Fruit fly (Drosophila melanogaster) whole organism, embryonic: ENCODE results near the gene Rnp4F.

ENCODE experiments used
- Ada2b ChIP-seq: fragments of 200-800 bp; sonication (Bioruptor generic); IDR thresholded peaks from 2 replicates; pipeline ENCODE4 v1.3.6; 2022; ENCODE audit warnings: missing biosample characterization, missing genetic modification characterization
- C15 ChIP-seq: fragments of 200-800 bp; sonication (Bioruptor generic); IDR thresholded peaks from 3 replicates; pipeline ENCODE4 v1.3.6; 2022; ENCODE audit warnings: missing biosample characterization, missing genetic modification characterization
- CG10274 ChIP-seq: fragments of 200-800 bp; sonication (Bioruptor generic); optimal IDR thresholded peaks from 3 replicates; lab custom pipeline; 2017; ENCODE audit warnings: missing biosample characterization, mild to moderate bottlenecking, missing genetic modification characterization
- CG10321 ChIP-seq: fragments of 200-800 bp; sonication (Bioruptor generic); IDR thresholded peaks from 2 replicates; pipeline ENCODE4 v1.3.6; 2022; ENCODE audit warnings: missing biosample characterization, missing genetic modification characterization
- CG11504 ChIP-seq: fragments of 200-800 bp; sonication (Bioruptor generic); optimal IDR thresholded peaks from 3 replicates; lab custom pipeline; 2019; ENCODE audit warnings: missing biosample characterization, mild to moderate bottlenecking, missing genetic modification characterization, moderate library complexity
- CG11560 ChIP-seq: fragments of 200-800 bp; sonication (Bioruptor generic); IDR thresholded peaks from 3 replicates; pipeline ENCODE4 v1.3.6; 2022; ENCODE audit warnings: missing biosample characterization, missing genetic modification characterization
- CG12155 ChIP-seq: fragments of 200-800 bp; sonication (Bioruptor generic); optimal IDR thresholded peaks from 3 replicates; lab custom pipeline; 2016; ENCODE audit warnings: missing biosample characterization, missing genetic modification characterization
- CG12659 ChIP-seq: fragments of 200-800 bp; sonication (Bioruptor generic); optimal IDR thresholded peaks from 3 replicates; lab custom pipeline; 2017; ENCODE audit warnings: mild to moderate bottlenecking, missing biosample characterization, missing genetic modification reagents, missing genetic modification characterization
- CG12744 ChIP-seq: fragments of 200-800 bp; sonication (Bioruptor generic); optimal IDR thresholded peaks from 2 replicates; lab custom pipeline; 2016; ENCODE audit warnings: missing biosample characterization, missing genetic modification characterization
- CG13296 ChIP-seq: fragments of 200-800 bp; sonication (Bioruptor generic); optimal IDR thresholded peaks from 3 replicates; lab custom pipeline; 2018; ENCODE audit warnings: missing biosample characterization, mild to moderate bottlenecking, missing genetic modification characterization
- CG14441 ChIP-seq: fragments of 200-800 bp; sonication (Bioruptor generic); IDR thresholded peaks from 2 replicates; pipeline ENCODE4 v1.3.6; 2022; ENCODE audit warnings: missing biosample characterization, missing genetic modification characterization
- CG1603 ChIP-seq: fragments of 200-800 bp; sonication (Bioruptor generic); optimal IDR thresholded peaks from 2 replicates; lab custom pipeline; 2019; ENCODE audit warnings: missing biosample characterization, mild to moderate bottlenecking, missing genetic modification characterization, moderate library complexity
- CG16815 ChIP-seq: fragments of 200-800 bp; sonication (Bioruptor generic); optimal IDR thresholded peaks from 3 replicates; lab custom pipeline; 2017; ENCODE audit warnings: missing biosample characterization, mild to moderate bottlenecking, missing genetic modification characterization
- CG18476 ChIP-seq: fragments of 200-800 bp; sonication (Bioruptor generic); optimal IDR thresholded peaks from 2 replicates; lab custom pipeline; 2016; ENCODE audit warnings: missing biosample characterization, mild to moderate bottlenecking, missing genetic modification characterization
- CG2889 ChIP-seq: fragments of 200-800 bp; sonication (Bioruptor generic); IDR thresholded peaks from 3 replicates; pipeline ENCODE4 v1.3.6; 2022; ENCODE audit warnings: missing biosample characterization, missing genetic modification characterization
- CG30020 ChIP-seq: fragments of 200-800 bp; optimal IDR thresholded peaks from 2 replicates; lab custom pipeline; 2019; ENCODE audit warnings: missing biosample characterization, mild to moderate bottlenecking, missing genetic modification characterization, moderate library complexity
- CG34224 ChIP-seq: fragments of 200-800 bp; sonication (Bioruptor generic); IDR thresholded peaks from 3 replicates; pipeline ENCODE4 v1.3.6; 2022; ENCODE audit warnings: missing biosample characterization, missing genetic modification characterization; ENCODE audit not compliant: partially characterized antibody
- CG3847 ChIP-seq: fragments of 200-800 bp; sonication (Bioruptor generic); IDR thresholded peaks from 2 replicates; pipeline ENCODE4 v1.3.6; 2022; ENCODE audit warnings: missing biosample characterization, missing genetic modification characterization
- CG42726 ChIP-seq: fragments of 200-800 bp; sonication (Bioruptor generic); IDR thresholded peaks from 2 replicates; pipeline ENCODE4 v1.3.6; 2022; ENCODE audit warnings: missing biosample characterization, missing genetic modification characterization; ENCODE audit not compliant: partially characterized antibody
- CG4617 ChIP-seq: fragments of 200-800 bp; sonication (Bioruptor generic); optimal IDR thresholded peaks from 3 replicates; lab custom pipeline; 2016; ENCODE audit warnings: missing biosample characterization, missing genetic modification characterization, borderline replicate concordance
- CG6654 ChIP-seq: fragments of 200-800 bp; sonication (Bioruptor generic); optimal IDR thresholded peaks from 2 replicates; lab custom pipeline; 2017; ENCODE audit warnings: missing biosample characterization, mild to moderate bottlenecking, missing genetic modification characterization
- CG7556 ChIP-seq: fragments of 200-800 bp; sonication (Bioruptor generic); optimal IDR thresholded peaks from 2 replicates; lab custom pipeline; 2017; ENCODE audit warnings: missing biosample characterization, mild to moderate bottlenecking, missing genetic modification characterization
- CG8281 ChIP-seq: fragments of 200-800 bp; sonication (Bioruptor generic); optimal IDR thresholded peaks from 2 replicates; lab custom pipeline; 2018; ENCODE audit warnings: missing biosample characterization, mild to moderate bottlenecking, missing genetic modification characterization, moderate library complexity
- CoRest ChIP-seq: fragments of 200-800 bp; sonication (Bioruptor generic); optimal IDR thresholded peaks from 3 replicates; lab custom pipeline; 2018; ENCODE audit warnings: missing biosample characterization, mild to moderate bottlenecking, missing genetic modification characterization, moderate library complexity
- Dip2 ChIP-seq: fragments of 200-800 bp; sonication (Bioruptor generic); IDR thresholded peaks from 2 replicates; pipeline ENCODE4 v1.3.6; 2022; ENCODE audit warnings: missing biosample characterization, missing genetic modification characterization
- Dref ChIP-seq: fragments of 200-800 bp; sonication (Bioruptor generic); IDR thresholded peaks from 2 replicates; pipeline ENCODE4 v1.3.6; 2022; ENCODE audit warnings: missing biosample characterization, missing genetic modification characterization
- ERR ChIP-seq: fragments of 200-800 bp; sonication (Bioruptor generic); optimal IDR thresholded peaks from 2 replicates; lab custom pipeline; 2016; ENCODE audit warnings: missing biosample characterization, missing genetic modification characterization
- Ets97D ChIP-seq: fragments of 200-800 bp; sonication (Bioruptor generic); optimal IDR thresholded peaks from 3 replicates; lab custom pipeline; 2016; ENCODE audit warnings: missing biosample characterization, missing genetic modification characterization
- NK7.1 ChIP-seq: fragments of 200-800 bp; sonication (Bioruptor generic); optimal IDR thresholded peaks from 3 replicates; lab custom pipeline; 2016; ENCODE audit warnings: missing biosample characterization, missing genetic modification characterization
- NfI ChIP-seq: fragments of 200-800 bp; sonication (Bioruptor generic); optimal IDR thresholded peaks from 3 replicates; lab custom pipeline; 2018; ENCODE audit warnings: missing biosample characterization, mild to moderate bottlenecking, missing genetic modification characterization, moderate library complexity
- TFAM ChIP-seq: fragments of 200-800 bp; sonication (Bioruptor generic); optimal IDR thresholded peaks from 2 replicates; lab custom pipeline; 2017; ENCODE audit warnings: missing biosample characterization, missing genetic modification characterization, inconsistent platforms
- Vsx1 ChIP-seq: fragments of 200-800 bp; sonication (Bioruptor generic); optimal IDR thresholded peaks from 2 replicates; lab custom pipeline; 2017; ENCODE audit warnings: missing biosample characterization, mild to moderate bottlenecking, missing genetic modification characterization, missing genetic modification reagents
- Xrp1 ChIP-seq: fragments of 200-800 bp; sonication (Bioruptor generic); IDR thresholded peaks from 2 replicates; pipeline ENCODE4 v1.3.6; 2022; ENCODE audit warnings: missing biosample characterization, missing genetic modification characterization
- amos ChIP-seq: fragments of 200-800 bp; sonication (Bioruptor generic); IDR thresholded peaks from 2 replicates; pipeline ENCODE4 v1.3.6; 2022; ENCODE audit warnings: missing biosample characterization, missing genetic modification characterization; ENCODE audit not compliant: partially characterized antibody
- ato ChIP-seq: fragments of 200-800 bp; sonication (Bioruptor generic); IDR thresholded peaks from 2 replicates; pipeline ENCODE4 v1.3.6; 2022; ENCODE audit warnings: missing biosample characterization, missing genetic modification characterization; ENCODE audit not compliant: partially characterized antibody
- br ChIP-seq: fragments of >200 bp; optimal IDR thresholded peaks from 2 replicates; lab custom pipeline; 2017
- da ChIP-seq: fragments of 200-800 bp; sonication (Bioruptor generic); optimal IDR thresholded peaks from 2 replicates; lab custom pipeline; 2016; ENCODE audit warnings: missing biosample characterization, missing genetic modification characterization
- danr ChIP-seq: fragments of 200-800 bp; sonication (Bioruptor generic); IDR thresholded peaks from 2 replicates; pipeline ENCODE4 v1.3.6; 2022; ENCODE audit warnings: missing biosample characterization, missing genetic modification characterization
- dm ChIP-seq: fragments of 200-800 bp; sonication (Bioruptor generic); optimal IDR thresholded peaks from 3 replicates; lab custom pipeline; 2016; ENCODE audit warnings: missing biosample characterization, missing genetic modification characterization
- dpn ChIP-seq, 2 experiments: fragments of 200-800 bp; sonication (Bioruptor generic); optimal IDR thresholded peaks; 3 replicates each; lab custom pipeline; 2016; ENCODE audit warnings: missing biosample characterization in 2 of 2, missing genetic modification characterization in 2 of 2
- gcm2 ChIP-seq: fragments of 200-800 bp; sonication (Bioruptor generic); optimal IDR thresholded peaks from 2 replicates; lab custom pipeline; 2016; ENCODE audit warnings: missing biosample characterization, missing genetic modification characterization
- ind ChIP-seq: fragments of 200-800 bp; sonication (Bioruptor generic); optimal IDR thresholded peaks from 3 replicates; lab custom pipeline; 2016; ENCODE audit warnings: missing biosample characterization, missing genetic modification characterization
- jigr1 ChIP-seq: fragments of 200-800 bp; sonication (Bioruptor generic); IDR thresholded peaks from 3 replicates; pipeline ENCODE4 v1.3.6; 2022; ENCODE audit warnings: missing biosample characterization, missing genetic modification characterization
- nerfin-2 ChIP-seq: fragments of 200-800 bp; sonication (Bioruptor generic); IDR thresholded peaks from 2 replicates; pipeline ENCODE4 v1.3.6; 2022; ENCODE audit warnings: missing biosample characterization, missing genetic modification characterization; ENCODE audit not compliant: partially characterized antibody
- nom ChIP-seq: fragments of 200-800 bp; sonication (Bioruptor generic); optimal IDR thresholded peaks from 2 replicates; lab custom pipeline; 2017; ENCODE audit warnings: missing biosample characterization, missing genetic modification characterization, mild to moderate bottlenecking, moderate library complexity, missing genetic modification reagents
- row ChIP-seq: fragments of 200-800 bp; sonication (Bioruptor generic); IDR thresholded peaks from 3 replicates; pipeline ENCODE4 v1.3.6; 2022; ENCODE audit warnings: missing biosample characterization, missing genetic modification characterization
- sna ChIP-seq: fragments of 200-800 bp; sonication (Bioruptor generic); IDR thresholded peaks from 2 replicates; pipeline ENCODE4 v1.3.6; 2022; ENCODE audit warnings: missing biosample characterization, missing genetic modification characterization; ENCODE audit not compliant: partially characterized antibody
- unc-4 ChIP-seq: fragments of 200-800 bp; sonication (Bioruptor generic); IDR thresholded peaks from 2 replicates; pipeline ENCODE4 v1.3.6; 2022; ENCODE audit warnings: missing biosample characterization, missing genetic modification characterization; ENCODE audit not compliant: partially characterized antibody
- usp ChIP-seq: fragments of >200 bp; optimal IDR thresholded peaks from 2 replicates; lab custom pipeline; 2017; ENCODE audit warnings: missing biosample characterization, missing genetic modification characterization
- zfh1 ChIP-seq: fragments of 200-800 bp; sonication (Bioruptor generic); IDR thresholded peaks from 3 replicates; pipeline ENCODE4 v1.3.6; 2022; ENCODE audit warnings: missing biosample characterization, missing genetic modification characterization
- zfh2 ChIP-seq: fragments of 200-800 bp; sonication (Bioruptor generic); optimal IDR thresholded peaks from 2 replicates; lab custom pipeline; 2016; ENCODE audit warnings: missing biosample characterization, missing genetic modification characterization

Rnp4F gene

dm6 chrX:5308963-5309362 lies 13.5 kb downstream of the Rnp4F start, which contains the start of the genes Cdk7 and snf:
TSS of gene Cdk7 (minus strand) at chrX:5308983.
TSS of gene snf (plus strand) at chrX:5309242.
- no peak for TF ChIP-seq CG11560 (tag; lab: Robert Waterston, UW)
- no peak for TF ChIP-seq CG13296
- peak; percentile 58 for TF ChIP-seq dm (GFP tag; lab: Kevin White, UChicago)
- peak; percentile 65; the same call in 2 of the 3 replicates for TF ChIP-seq zfh1 (GFP tag; lab: Robert Waterston, UW)
- peak; percentile 45 for TF ChIP-seq CG4617 (GFP tag; lab: Kevin White, UChicago)
- no peak for TF ChIP-seq CG7556 (GFP tag; lab: Kevin White, UChicago)
- TF ChIP-seq amos (GFP tag; lab: Robert Waterston, UW) = peak; percentile 78
- peak; percentile 22 for TF ChIP-seq CG12155
- 0 out of 2 replicates have a peak, but pooled peaks have one; percentile 10 for TF ChIP-seq CG14441 (GFP tag; lab: Robert Waterston, UW)
- TF ChIP-seq CG3847 (GFP tag; lab: Robert Waterston, UW) = peak; percentile 53
- no peak for TF ChIP-seq CG11504 (tag; lab: Kevin White, UChicago)
- TF ChIP-seq br (lab: Kevin White, UChicago) = no peak
- peak; percentile 37 for TF ChIP-seq ind
- peak; percentile 52 for TF ChIP-seq zfh2
- TF ChIP-seq Ada2b = no peak
- TF ChIP-seq C15 (GFP tag; lab: Robert Waterston, UW) = no peak
- no peak for TF ChIP-seq jigr1 (GFP tag; lab: Robert Waterston, UW)
- no peak for TF ChIP-seq CG18476 (GFP tag; lab: Kevin White, UChicago)
- TF ChIP-seq Ets97D (GFP tag; lab: Kevin White, UChicago) = peak; percentile 69
- peak; percentile 66 for TF ChIP-seq CG1603
- no peak for TF ChIP-seq CG8281 (tag; lab: Kevin White, UChicago)
- TF ChIP-seq nerfin-2 (GFP tag; lab: Robert Waterston, UW) = peak; percentile 85
- no peak for TF ChIP-seq da (GFP tag; lab: Kevin White, UChicago)
- peak; percentile 57 for TF ChIP-seq CG30020 (tag; lab: Kevin White, UChicago)
- TF ChIP-seq CG34224 = peak; percentile 88
- TF ChIP-seq NK7.1 = no peak
- peak; percentile 8 for TF ChIP-seq NfI (GFP tag; lab: Kevin White, UChicago)
- peak; percentile 56 to 57 for TF ChIP-seq dpn (GFP tag; optimal IDR thresholded peaks at IDR 0.05; lab: Kevin White, UChicago)
- peak; percentile 84 for TF ChIP-seq unc-4 (GFP tag; lab: Robert Waterston, UW)
- no peak for TF ChIP-seq CG10321 (GFP tag; lab: Robert Waterston, UW)
- TF ChIP-seq CG10274 (GFP tag; lab: Kevin White, UChicago) = no peak
- TF ChIP-seq sna (GFP tag; lab: Robert Waterston, UW) = peak; percentile 80
- TF ChIP-seq nom = no peak
- peak; percentile 91 for TF ChIP-seq Dref (GFP tag; lab: Robert Waterston, UW)
- 0 out of 2 replicates have a peak, but pooled peaks have one; percentile 7 for TF ChIP-seq Xrp1 (GFP tag; lab: Robert Waterston, UW)
- peak; percentile 40 for TF ChIP-seq CoRest (tag; lab: Kevin White, UChicago)
- TF ChIP-seq ato (GFP tag; lab: Robert Waterston, UW) = peak; percentile 57; the same call in 1 of the 2 replicates
- TF ChIP-seq CG6654 (GFP tag; lab: Kevin White, UChicago) = no peak
- peak; percentile 66 for TF ChIP-seq CG12659 (GFP tag; lab: Kevin White, UChicago)
- TF ChIP-seq usp (GFP tag; lab: Kevin White, UChicago) = no peak
- TF ChIP-seq row (GFP tag; lab: Robert Waterston, UW) = peak; percentile 56
- no peak for TF ChIP-seq CG2889
- no peak for TF ChIP-seq TFAM
- peak; percentile 11 for TF ChIP-seq ERR (GFP tag; lab: Kevin White, UChicago)
- no peak for TF ChIP-seq danr (GFP tag; lab: Robert Waterston, UW)
- TF ChIP-seq Dip2 = no peak
- TF ChIP-seq gcm2 (GFP tag; lab: Kevin White, UChicago) = no peak
- TF ChIP-seq CG16815 = no peak
- TF ChIP-seq CG12744 (GFP tag; lab: Kevin White, UChicago) = peak; percentile 47
- TF ChIP-seq CG42726 (GFP tag; lab: Robert Waterston, UW) = peak; percentile 42; the same call in 1 of the 2 replicates
- TF ChIP-seq Vsx1 (GFP tag; lab: Kevin White, UChicago) = no peak
